Worm (Caenorhabditis elegans): ENCODE data around the gene srh-16.

The srh-16 gene

DNA sequence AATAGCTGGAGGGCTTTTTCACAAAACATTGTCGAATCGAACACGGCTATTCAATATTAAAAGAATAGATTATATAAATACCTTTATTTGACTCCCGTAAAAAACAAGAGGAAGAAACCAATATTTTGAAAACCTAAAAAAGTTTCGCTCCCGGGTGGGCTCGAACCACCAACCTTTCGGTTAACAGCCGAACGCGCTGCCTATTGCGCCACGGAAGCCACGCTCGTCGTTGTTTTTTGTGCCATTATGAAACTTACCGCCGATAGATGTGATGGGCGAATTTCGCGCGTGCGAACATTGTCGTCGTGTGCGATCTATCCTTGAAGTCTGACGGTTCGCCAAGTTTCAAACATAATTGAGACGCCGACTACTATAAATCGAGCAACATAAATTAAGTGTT, 40.2 kb downstream of the srh-16 start (continued):
- no peak for TF ChIP-seq fkh-4 (tag; optimal IDR thresholded peaks at IDR 0.05; ENCODE audit: borderline replicate concordance)
- peak in 1 of 3 experiments; percentile 30 for TF ChIP-seq ceh-82 (tag; optimal IDR thresholded peaks at IDR 0.05)
- no peak for TF ChIP-seq C34B4.2 (tag; optimal IDR thresholded peaks at IDR 0.05)
- no peak for TF ChIP-seq Y116A8C.19 (tag; optimal IDR thresholded peaks at IDR 0.05; ENCODE audit: borderline replicate concordance)
- no peak for TF ChIP-seq nhr-77 (tag; optimal IDR thresholded peaks at IDR 0.05)
- TF ChIP-seq ets-5 (GFP tag; IDR thresholded peaks at IDR 0.05): no peak
- TF ChIP-seq C16A3.4 (tag; optimal IDR thresholded peaks at IDR 0.05): peak; percentile 8
- no peak for TF ChIP-seq ztf-4 (tag; optimal IDR thresholded peaks at IDR 0.05)
- TF ChIP-seq elt-2 (tag; optimal IDR thresholded peaks at IDR 0.05): no peak
- TF ChIP-seq snu-23 (GFP tag; optimal IDR thresholded peaks at IDR 0.05): peak; percentile 54
- TF ChIP-seq mdl-1 (tag; optimal IDR thresholded peaks at IDR 0.05): peak in 1 of 2 experiments; percentile 42
- TF ChIP-seq nhr-19 (GFP tag; conservative IDR thresholded peaks at IDR 0.05): peak; percentile 38; the same call in 1 of the 2 replicates
- TF ChIP-seq nhr-237 (tag; optimal IDR thresholded peaks at IDR 0.05): no peak
- TF ChIP-seq ama-1 (optimal IDR thresholded peaks at IDR 0.05): no peak
- no peak for TF ChIP-seq F16B12.6 (tag; optimal IDR thresholded peaks at IDR 0.05)
- no peak for TF ChIP-seq hlh-17 (GFP tag; optimal IDR thresholded peaks at IDR 0.05; ENCODE audit: borderline replicate concordance)
- TF ChIP-seq lir-3 (tag; optimal IDR thresholded peaks at IDR 0.05; ENCODE audit: poor library complexity): no peak
- no peak for TF ChIP-seq pax-3 (tag; optimal IDR thresholded peaks at IDR 0.05)
- TF ChIP-seq unc-62 (GFP tag; optimal IDR thresholded peaks at IDR 0.05): no peak
- TF ChIP-seq nhr-84 (tag; optimal IDR thresholded peaks at IDR 0.05): no peak
- TF ChIP-seq ces-1 (GFP tag; optimal IDR thresholded peaks at IDR 0.05): no peak
- no peak for TF ChIP-seq unc-98 (GFP tag; IDR thresholded peaks at IDR 0.05)
- no peak for TF ChIP-seq efl-3 (GFP tag; optimal IDR thresholded peaks at IDR 0.05)
- TF ChIP-seq alr-1 (tag; optimal IDR thresholded peaks at IDR 0.05; ENCODE audit: borderline replicate concordance): no peak
- no peak for TF ChIP-seq fkh-10 (GFP tag; optimal IDR thresholded peaks at IDR 0.05)
- TF ChIP-seq lin-35 (GFP tag; optimal IDR thresholded peaks at IDR 0.05): peak; percentile 30 to 45
- peak; percentile 55 for TF ChIP-seq nhr-71 (tag; optimal IDR thresholded peaks at IDR 0.05)
- TF ChIP-seq xbp-1 (tag; optimal IDR thresholded peaks at IDR 0.05): no peak

DNA sequence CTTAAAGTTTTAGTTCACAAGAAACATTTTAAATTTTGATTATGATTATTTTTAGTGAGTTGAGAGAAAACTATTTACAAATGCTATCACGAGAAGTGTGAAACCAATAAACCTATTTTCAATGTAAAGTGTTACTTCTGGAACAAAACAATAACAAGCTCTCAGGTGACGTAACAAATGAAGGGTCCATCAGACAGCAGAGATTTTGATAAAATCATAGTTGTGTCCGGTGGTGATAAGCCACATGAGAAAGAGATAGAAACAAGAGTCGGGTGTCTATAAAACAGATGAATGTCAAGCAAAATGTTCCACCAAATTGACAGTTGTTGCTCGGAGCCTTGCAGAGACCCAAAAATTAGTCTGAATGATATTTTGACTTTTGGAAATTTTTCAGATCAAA, 42.7 kb downstream of the srh-16 start:
- TF ChIP-seq hpl-2 (GFP tag; optimal IDR thresholded peaks at IDR 0.05) (no peak), unc-130 (tag; optimal IDR thresholded peaks at IDR 0.05) (peak; percentile 2), hlh-17 (GFP tag; optimal IDR thresholded peaks at IDR 0.05; ENCODE audit: borderline replicate concordance) (no peak), aly-2 (tag; optimal IDR thresholded peaks at IDR 0.05) (no peak), zag-1 (tag; optimal IDR thresholded peaks at IDR 0.05) (no peak), C34B4.2 (tag; optimal IDR thresholded peaks at IDR 0.05) (no peak), unc-30 (tag; optimal IDR thresholded peaks at IDR 0.05) (no peak), grh-1 (GFP tag; IDR thresholded peaks at IDR 0.05) (no peak), ceh-90 (tag; optimal IDR thresholded peaks at IDR 0.05) (no peak), lin-14 (GFP tag; optimal IDR thresholded peaks at IDR 0.05) (peak; percentile 62), nhr-28 (tag; optimal IDR thresholded peaks at IDR 0.05) (no peak), mab-9 (GFP tag; IDR thresholded peaks at IDR 0.05) (no peak), nhr-19 (GFP tag; conservative IDR thresholded peaks at IDR 0.05) (0 out of 2 replicates have a peak, but pooled peaks have one; percentile 13), Y116A8C.19 (tag; optimal IDR thresholded peaks at IDR 0.05; ENCODE audit: borderline replicate concordance) (no peak), egl-13 (tag; optimal IDR thresholded peaks at IDR 0.05) (no peak), nhr-12 (tag; optimal IDR thresholded peaks at IDR 0.05) (no peak), fkh-4 (tag; optimal IDR thresholded peaks at IDR 0.05; ENCODE audit: borderline replicate concordance) (no peak), nhr-71 (tag; optimal IDR thresholded peaks at IDR 0.05) (peak; percentile 57), vab-15 (tag; optimal IDR thresholded peaks at IDR 0.05) (no peak), rnt-1 (tag; optimal IDR thresholded peaks at IDR 0.05) (peak; percentile 61), lsy-2 (tag; optimal IDR thresholded peaks at IDR 0.05) (peak in 1 of 2 experiments; percentile 23), zip-4 (GFP tag; optimal IDR thresholded peaks at IDR 0.05) (no peak), dpl-1 (GFP tag; optimal IDR thresholded peaks at IDR 0.05) (no peak), unc-86 (tag; optimal IDR thresholded peaks at IDR 0.05) (no peak), nhr-237 (tag; optimal IDR thresholded peaks at IDR 0.05) (no peak)

Data from whole organism, L1 larva.